Fruit fly (Drosophila melanogaster): ENCODE measurements around the gene wge.

wge gene

DNA sequence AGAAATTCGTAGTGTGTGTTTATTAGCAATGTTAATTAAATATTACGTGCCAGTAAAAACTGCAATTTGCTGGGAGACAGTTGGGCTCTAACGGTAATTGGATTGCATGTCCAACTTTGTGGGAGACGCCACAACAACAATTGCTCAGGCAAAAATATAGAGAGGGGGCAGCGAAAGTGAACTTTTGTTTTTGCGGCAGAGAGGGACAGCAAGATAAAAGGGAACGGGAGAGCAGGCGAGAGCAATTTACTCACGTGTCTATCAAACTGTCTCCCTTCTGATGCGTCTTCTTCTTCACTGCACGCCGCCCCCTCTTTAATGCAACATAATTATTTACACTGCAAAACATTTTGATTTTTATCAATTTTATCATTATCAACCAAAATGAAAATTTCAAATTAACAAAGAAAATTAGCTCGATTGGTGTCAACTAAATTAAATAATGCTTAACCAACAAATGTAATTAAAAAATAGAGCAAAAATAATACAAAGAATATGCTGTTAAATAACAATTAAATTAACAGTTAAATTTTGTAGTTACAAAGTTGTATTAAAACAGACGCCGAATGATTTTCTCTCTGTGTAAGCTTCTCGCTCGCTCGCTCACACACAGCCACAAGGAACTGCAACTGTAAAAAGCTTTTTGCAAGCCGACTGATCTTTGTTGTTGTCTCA, 53.5 kb downstream of the wge start:
- TF ChIP-seq h (optimal IDR thresholded peaks at IDR 0.05), result no peak
- TF ChIP-seq ttk (optimal IDR thresholded peaks at IDR 0.05), result no peak
- no peak for TF ChIP-seq insv (optimal IDR thresholded peaks at IDR 0.05)
- no peak for TF ChIP-seq Sin3A (optimal IDR thresholded peaks at IDR 0.05)
- no peak for TF ChIP-seq Myc (optimal IDR thresholded peaks at IDR 0.05)
- no peak for TF ChIP-seq psq (optimal IDR thresholded peaks at IDR 0.05)

DNA sequence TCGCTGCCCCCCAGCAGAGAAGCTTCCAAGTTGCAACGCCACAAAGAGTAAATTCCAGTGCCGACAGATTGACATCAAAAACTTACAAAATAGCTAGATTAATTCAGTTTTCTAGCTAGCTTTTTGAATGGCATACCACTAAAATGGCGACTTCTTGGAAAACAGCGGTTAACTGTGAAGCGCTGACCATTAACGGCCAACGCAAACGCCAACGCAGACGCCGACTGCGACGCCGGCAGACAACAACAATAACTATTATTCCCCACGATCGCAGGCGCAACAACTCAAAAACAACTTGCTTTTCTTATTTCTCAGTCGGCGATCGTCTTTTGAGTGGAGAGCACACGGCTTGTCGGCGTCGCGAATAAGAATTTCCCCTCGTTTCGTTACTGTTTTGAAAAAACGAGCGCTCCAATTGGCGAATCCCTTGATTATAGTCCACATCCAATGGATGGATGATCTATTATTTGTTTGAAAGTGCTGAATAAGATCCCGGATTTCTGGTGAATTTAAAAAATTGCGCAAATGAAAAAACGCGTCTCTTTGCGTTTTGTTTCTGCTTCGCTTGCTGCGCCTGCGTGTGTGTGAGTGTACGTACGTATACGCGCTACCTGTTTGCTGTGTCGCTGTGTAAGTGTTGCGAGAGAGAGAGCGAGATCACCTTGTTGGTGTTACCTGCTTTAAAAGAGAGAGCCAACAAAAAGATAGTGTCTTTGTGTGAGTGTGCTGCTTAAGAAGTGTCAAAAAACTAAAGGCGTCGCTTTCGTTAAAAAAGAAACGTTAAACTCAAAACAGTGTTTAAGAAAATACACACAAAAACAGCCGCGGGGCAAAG, 54.3 kb downstream of the wge start:
- TF ChIP-seq h (optimal IDR thresholded peaks at IDR 0.05), result no peak
- no peak for TF ChIP-seq ttk (optimal IDR thresholded peaks at IDR 0.05)
- no peak for TF ChIP-seq Myc (optimal IDR thresholded peaks at IDR 0.05)
- TF ChIP-seq insv (optimal IDR thresholded peaks at IDR 0.05), result no peak
- no peak for TF ChIP-seq psq (optimal IDR thresholded peaks at IDR 0.05)
- no peak for TF ChIP-seq Sin3A (optimal IDR thresholded peaks at IDR 0.05)

DNA sequence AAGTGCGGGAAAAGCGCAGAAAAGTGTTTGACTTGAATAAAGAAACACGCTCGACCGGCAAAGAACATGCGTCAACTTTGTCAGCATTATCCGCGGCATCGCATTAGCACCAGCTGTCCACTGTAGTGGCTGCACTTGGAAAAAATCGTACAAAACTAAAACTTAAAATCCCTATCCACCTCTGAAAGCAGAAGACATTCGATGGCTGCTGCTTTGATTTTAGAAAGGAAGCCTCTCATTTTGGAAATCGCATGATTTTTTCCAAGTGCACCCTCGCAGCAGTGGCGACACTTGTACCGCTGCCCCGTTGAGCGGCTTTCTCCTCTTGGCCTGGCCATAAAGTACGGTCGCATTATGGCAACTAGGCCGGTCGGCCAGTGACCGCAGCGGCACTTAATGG, 56.7 kb downstream of the wge start:
- no peak for TF ChIP-seq psq (optimal IDR thresholded peaks at IDR 0.05)
- no peak for TF ChIP-seq Myc (optimal IDR thresholded peaks at IDR 0.05)

DNA sequence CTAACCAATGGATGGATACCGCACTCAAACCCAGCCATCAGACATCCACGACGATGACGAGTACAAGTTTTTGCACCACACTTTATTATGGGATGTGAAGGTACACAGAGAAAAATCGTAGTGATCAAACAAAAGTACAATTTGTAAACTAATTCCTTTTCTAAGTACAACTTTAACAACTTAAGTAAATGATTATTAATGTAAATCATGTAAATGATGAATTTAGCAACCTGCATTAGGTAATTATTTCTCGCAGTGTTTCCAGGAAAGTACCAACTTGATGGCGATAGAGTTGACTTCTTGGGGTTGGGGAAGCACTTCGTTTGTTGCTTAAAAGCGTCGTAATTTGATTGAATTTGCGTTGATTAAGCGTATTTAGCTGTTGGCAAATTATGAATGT, 57.8 kb downstream of the wge start:
- TF ChIP-seq Myc (optimal IDR thresholded peaks at IDR 0.05), result no peak

All from Kc167 (cell line).